Worm (Caenorhabditis elegans) whole organism, L4/young adult: ENCODE data around the gene F20B6.4.

Experiments
- dao-5 ChIP-seq: sonication (generic microtip); optimal IDR thresholded peaks from 2 replicates; lab custom pipeline; 2016; ENCODE audit warnings: missing genotype, missing genetic modification characterization, moderate library complexity, missing compliant biosample characterization
- him-1 ChIP-seq: sonication (generic microtip); optimal IDR thresholded peaks from 2 replicates; lab custom pipeline; 2016; ENCODE audit warnings: missing genotype, missing genetic modification reagents, missing genetic modification characterization, missing compliant biosample characterization

- TF ChIP-seq him-1 (tag; lab: Kevin White, UChicago), result no peak
- no peak for TF ChIP-seq dao-5 (tag; lab: Kevin White, UChicago)
Observed at ce11 chrX:4219487-4219886, 23.2 kb upstream of the F20B6.4 start.
